Fruit fly (Drosophila melanogaster) whole organism, embryonic: Measurements from ENCODE around the gene GstZ1.

Experiments
- ATbp ChIP-seq: fragments of 200-800 bp; sonication (Bioruptor generic); optimal IDR thresholded peaks from 2 replicates; lab custom pipeline; 2017; ENCODE audit warnings: missing biosample characterization, mild to moderate bottlenecking, missing genetic modification characterization, missing genetic modification reagents
- CG1024 ChIP-seq: fragments of 200-800 bp; sonication (Bioruptor generic); IDR thresholded peaks from 2 replicates; pipeline ENCODE4 v1.3.6; 2022; ENCODE audit warnings: missing biosample characterization, missing genetic modification characterization
- CG10462 ChIP-seq: fragments of 200-800 bp; sonication (Bioruptor generic); optimal IDR thresholded peaks from 2 replicates; lab custom pipeline; 2016; ENCODE audit warnings: missing biosample characterization, missing genetic modification characterization
- CG10979 ChIP-seq: fragments of 200-800 bp; sonication (Bioruptor generic); optimal IDR thresholded peaks from 2 replicates; lab custom pipeline; 2018; ENCODE audit warnings: missing biosample characterization, mild to moderate bottlenecking, missing genetic modification characterization, moderate library complexity
- CG11247 ChIP-seq: fragments of 200-800 bp; sonication (Bioruptor generic); IDR thresholded peaks from 2 replicates; pipeline ENCODE4 v1.3.6; 2022; ENCODE audit warnings: missing biosample characterization, missing genetic modification characterization
- CG12155 ChIP-seq: fragments of 200-800 bp; sonication (Bioruptor generic); optimal IDR thresholded peaks from 3 replicates; lab custom pipeline; 2016; ENCODE audit warnings: missing biosample characterization, missing genetic modification characterization
- CG13287 ChIP-seq: fragments of 200-800 bp; sonication (Bioruptor generic); IDR thresholded peaks from 2 replicates; pipeline ENCODE4 v1.3.6; 2022; ENCODE audit warnings: missing biosample characterization, missing genetic modification characterization; ENCODE audit not compliant: partially characterized antibody
- CG17328 ChIP-seq: fragments of 200-800 bp; sonication (Bioruptor generic); IDR thresholded peaks from 2 replicates; pipeline ENCODE4 v1.3.6; 2022; ENCODE audit warnings: missing biosample characterization, missing genetic modification characterization
- CG18619 ChIP-seq: fragments of 200-800 bp; sonication (Bioruptor generic); optimal IDR thresholded peaks from 3 replicates; lab custom pipeline; 2017; ENCODE audit warnings: missing biosample characterization, mild to moderate bottlenecking, missing genetic modification characterization
- CG30403 ChIP-seq: fragments of 200-800 bp; sonication (Bioruptor generic); optimal IDR thresholded peaks from 3 replicates; lab custom pipeline; 2016; ENCODE audit warnings: missing biosample characterization, missing genetic modification characterization
- CG3065 ChIP-seq: fragments of 200-800 bp; sonication (Bioruptor generic); optimal IDR thresholded peaks from 2 replicates; lab custom pipeline; 2016; ENCODE audit warnings: missing biosample characterization, missing genetic modification characterization
- CG32772 ChIP-seq: fragments of 200-800 bp; sonication (Bioruptor generic); IDR thresholded peaks from 2 replicates; pipeline ENCODE4 v1.3.6; 2022; ENCODE audit warnings: missing biosample characterization, missing genetic modification characterization
- CG5245 ChIP-seq: fragments of 200-800 bp; sonication (Bioruptor generic); optimal IDR thresholded peaks from 3 replicates; lab custom pipeline; 2016; ENCODE audit warnings: missing biosample characterization, missing genetic modification characterization
- CG6683 ChIP-seq: fragments of 200-800 bp; sonication (Bioruptor generic); optimal IDR thresholded peaks from 2 replicates; lab custom pipeline; 2017; ENCODE audit warnings: missing biosample characterization, mild to moderate bottlenecking, missing genetic modification characterization, missing genetic modification reagents
- CG8765 ChIP-seq: fragments of 200-800 bp; sonication (Bioruptor generic); IDR thresholded peaks from 2 replicates; pipeline ENCODE4 v1.3.6; 2022; ENCODE audit warnings: missing biosample characterization, missing genetic modification characterization
- CG9437 ChIP-seq: fragments of 200-800 bp; sonication (Bioruptor generic); optimal IDR thresholded peaks from 2 replicates; lab custom pipeline; 2018; ENCODE audit warnings: missing biosample characterization, mild to moderate bottlenecking, missing genetic modification characterization
- Camta ChIP-seq: fragments of 200-800 bp; sonication (Bioruptor generic); optimal IDR thresholded peaks from 2 replicates; lab custom pipeline; 2016; ENCODE audit warnings: missing biosample characterization, missing genetic modification characterization
- CoRest ChIP-seq: fragments of 200-800 bp; sonication (Bioruptor generic); optimal IDR thresholded peaks from 3 replicates; lab custom pipeline; 2018; ENCODE audit warnings: missing biosample characterization, mild to moderate bottlenecking, missing genetic modification characterization, moderate library complexity
- D ChIP-seq, 2 experiments: fragments of 200-800 bp in 1 of 2; fragments of >200 bp in 1 of 2; sonication (Bioruptor generic) in 1 of 2; optimal IDR thresholded peaks; 2 replicates in 1 of 2; 3 replicates in 1 of 2; lab custom pipeline; 2017; ENCODE audit warnings: mild to moderate bottlenecking in 1 of 2, missing biosample characterization in 1 of 2, missing genetic modification characterization in 1 of 2, missing genetic modification reagents in 1 of 2
- Elba2 ChIP-seq: fragments of 200-800 bp; sonication (Bioruptor generic); optimal IDR thresholded peaks from 3 replicates; lab custom pipeline; 2016; ENCODE audit warnings: missing biosample characterization, missing genetic modification characterization
- GATAe ChIP-seq: fragments of 200-800 bp; sonication (Bioruptor generic); conservative IDR thresholded peaks from 2 replicates; pipeline ENCODE4 v1.3.6; 2022; ENCODE audit warnings: missing biosample characterization, missing genetic modification characterization
- HmgD ChIP-seq: fragments of 200-800 bp; sonication (Bioruptor generic); optimal IDR thresholded peaks from 3 replicates; lab custom pipeline; 2016; ENCODE audit warnings: missing biosample characterization, missing genetic modification characterization
- Hr39 ChIP-seq: fragments of >200 bp; optimal IDR thresholded peaks from 2 replicates; lab custom pipeline; 2017
- Jarid2 ChIP-seq: fragments of 200-800 bp; sonication (Bioruptor generic); optimal IDR thresholded peaks from 3 replicates; lab custom pipeline; 2017; ENCODE audit warnings: mild to moderate bottlenecking, missing biosample characterization, missing genetic modification reagents, missing genetic modification characterization
- MBD-R2 ChIP-seq: fragments of 200-800 bp; sonication (Bioruptor generic); IDR thresholded peaks from 2 replicates; pipeline ENCODE4 v1.3.6; 2022; ENCODE audit warnings: missing biosample characterization, missing genetic modification characterization
- MESR4 ChIP-seq: fragments of 200-800 bp; sonication (Bioruptor generic); optimal IDR thresholded peaks from 2 replicates; lab custom pipeline; 2018; ENCODE audit warnings: missing biosample characterization, mild to moderate bottlenecking, missing genetic modification characterization, moderate library complexity
- Sin3A ChIP-seq: fragments of >200 bp; optimal IDR thresholded peaks from 2 replicates; lab custom pipeline; 2018
- Spps ChIP-seq: fragments of 200-800 bp; sonication (Bioruptor generic); optimal IDR thresholded peaks from 2 replicates; lab custom pipeline; 2018; ENCODE audit warnings: missing biosample characterization, mild to moderate bottlenecking, missing genetic modification characterization
- Sry-δ ChIP-seq: fragments of 200-800 bp; sonication (Bioruptor generic); optimal IDR thresholded peaks from 2 replicates; lab custom pipeline; 2016; ENCODE audit warnings: missing biosample characterization, missing genetic modification characterization
- TFAM ChIP-seq: fragments of 200-800 bp; sonication (Bioruptor generic); optimal IDR thresholded peaks from 2 replicates; lab custom pipeline; 2017; ENCODE audit warnings: missing biosample characterization, missing genetic modification characterization, inconsistent platforms
- Trl ChIP-seq, 3 experiments: fragments of >200 bp in 2 of 3; fragments of 200-800 bp in 1 of 3; sonication (Bioruptor generic) in 1 of 3; optimal IDR thresholded peaks; 2 replicates in 1 of 3; 3 replicates in 2 of 3; lab custom pipeline; 2016 to 2017; ENCODE audit warnings: missing biosample characterization in 1 of 3, missing genetic modification characterization in 1 of 3
- YL-1 ChIP-seq: fragments of 200-800 bp; sonication (Bioruptor generic); optimal IDR thresholded peaks from 3 replicates; lab custom pipeline; 2017; ENCODE audit warnings: missing biosample characterization, mild to moderate bottlenecking, missing genetic modification characterization
- aop ChIP-seq: fragments of 200-800 bp; sonication (Bioruptor generic); IDR thresholded peaks from 2 replicates; pipeline ENCODE4 v1.3.6; 2022; ENCODE audit warnings: missing biosample characterization, missing genetic modification characterization
- ara ChIP-seq: fragments of 200-800 bp; sonication (Bioruptor generic); IDR thresholded peaks from 2 replicates; pipeline ENCODE4 v1.3.6; 2022; ENCODE audit warnings: missing biosample characterization, missing genetic modification characterization
- btn ChIP-seq: fragments of 200-800 bp; sonication (Bioruptor generic); optimal IDR thresholded peaks from 2 replicates; lab custom pipeline; 2016; ENCODE audit warnings: missing biosample characterization, missing genetic modification characterization
- cad ChIP-seq: fragments of >200 bp; optimal IDR thresholded peaks from 2 replicates; lab custom pipeline; 2017; ENCODE audit warnings: missing biosample characterization, missing genetic modification characterization
- dm ChIP-seq: fragments of 200-800 bp; sonication (Bioruptor generic); optimal IDR thresholded peaks from 3 replicates; lab custom pipeline; 2016; ENCODE audit warnings: missing biosample characterization, missing genetic modification characterization
- ems ChIP-seq: fragments of 200-800 bp; sonication (Bioruptor generic); optimal IDR thresholded peaks from 3 replicates; lab custom pipeline; 2016; ENCODE audit warnings: missing biosample characterization, missing genetic modification characterization
- ham ChIP-seq: fragments of 200-800 bp; sonication (Bioruptor generic); IDR thresholded peaks from 2 replicates; pipeline ENCODE4 v1.3.6; 2022; ENCODE audit warnings: missing biosample characterization, missing genetic modification characterization
- lbe ChIP-seq: fragments of 200-800 bp; sonication (Bioruptor generic); optimal IDR thresholded peaks from 2 replicates; lab custom pipeline; 2016; ENCODE audit warnings: missing biosample characterization, mild to moderate bottlenecking, missing genetic modification characterization
- lola ChIP-seq, 3 experiments: fragments of >200 bp in 2 of 3; fragments of 200-800 bp in 1 of 3; sonication (Bioruptor generic) in 1 of 3; optimal IDR thresholded peaks; 2 replicates each; lab custom pipeline; 2017 to 2019; ENCODE audit warnings: missing biosample characterization in 3 of 3, missing genetic modification characterization in 3 of 3, mild to moderate bottlenecking in 1 of 3, moderate library complexity in 1 of 3
- nom ChIP-seq: fragments of 200-800 bp; sonication (Bioruptor generic); optimal IDR thresholded peaks from 2 replicates; lab custom pipeline; 2017; ENCODE audit warnings: missing biosample characterization, missing genetic modification characterization, mild to moderate bottlenecking, moderate library complexity, missing genetic modification reagents
- pum ChIP-seq: fragments of 200-800 bp; sonication (Bioruptor generic); optimal IDR thresholded peaks from 2 replicates; lab custom pipeline; 2016; ENCODE audit warnings: missing biosample characterization, missing genetic modification characterization
- seq ChIP-seq: fragments of 200-800 bp; sonication (Bioruptor generic); IDR thresholded peaks from 2 replicates; pipeline ENCODE4 v1.3.6; 2022; ENCODE audit warnings: missing biosample characterization, missing genetic modification characterization
- sna ChIP-seq: fragments of 200-800 bp; sonication (Bioruptor generic); IDR thresholded peaks from 2 replicates; pipeline ENCODE4 v1.3.6; 2022; ENCODE audit warnings: missing biosample characterization, missing genetic modification characterization; ENCODE audit not compliant: partially characterized antibody
- sqz ChIP-seq: fragments of 200-800 bp; sonication (Bioruptor generic); optimal IDR thresholded peaks from 3 replicates; lab custom pipeline; 2018; ENCODE audit warnings: missing biosample characterization, mild to moderate bottlenecking, missing genetic modification characterization
- twi ChIP-seq: fragments of 200-800 bp; optimal IDR thresholded peaks from 2 replicates; lab custom pipeline; 2019; ENCODE audit warnings: missing biosample characterization, mild to moderate bottlenecking, missing genetic modification characterization, moderate library complexity
- zen ChIP-seq: fragments of 200-800 bp; sonication (Bioruptor generic); optimal IDR thresholded peaks from 3 replicates; lab custom pipeline; 2018; ENCODE audit warnings: missing biosample characterization, mild to moderate bottlenecking, missing genetic modification characterization, moderate library complexity

The GstZ1 gene

DNA sequence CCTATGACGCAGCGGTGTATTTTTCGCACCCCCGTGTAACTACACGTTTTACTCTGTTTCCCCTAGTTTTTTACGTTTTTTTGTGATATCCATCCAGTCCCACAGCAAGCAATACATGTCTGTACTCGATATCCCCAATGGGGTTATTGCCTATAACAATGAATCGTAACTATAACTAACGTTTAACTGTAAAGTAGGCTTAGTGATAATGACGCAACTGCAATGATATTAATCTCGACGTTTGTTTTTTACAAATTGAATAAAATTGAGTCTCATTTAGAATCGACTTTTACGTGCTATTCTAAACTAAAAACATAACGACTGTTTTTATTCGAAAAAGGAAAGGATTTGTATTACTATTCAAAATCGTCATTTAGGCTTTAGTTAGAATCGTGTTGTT, 39.4 kb downstream of the GstZ1 start:
- TF ChIP-seq GATAe (GFP tag; lab: Robert Waterston, UW) (no peak), CG9437 (GFP tag; lab: Kevin White, UChicago) (peak; percentile 56)

DNA sequence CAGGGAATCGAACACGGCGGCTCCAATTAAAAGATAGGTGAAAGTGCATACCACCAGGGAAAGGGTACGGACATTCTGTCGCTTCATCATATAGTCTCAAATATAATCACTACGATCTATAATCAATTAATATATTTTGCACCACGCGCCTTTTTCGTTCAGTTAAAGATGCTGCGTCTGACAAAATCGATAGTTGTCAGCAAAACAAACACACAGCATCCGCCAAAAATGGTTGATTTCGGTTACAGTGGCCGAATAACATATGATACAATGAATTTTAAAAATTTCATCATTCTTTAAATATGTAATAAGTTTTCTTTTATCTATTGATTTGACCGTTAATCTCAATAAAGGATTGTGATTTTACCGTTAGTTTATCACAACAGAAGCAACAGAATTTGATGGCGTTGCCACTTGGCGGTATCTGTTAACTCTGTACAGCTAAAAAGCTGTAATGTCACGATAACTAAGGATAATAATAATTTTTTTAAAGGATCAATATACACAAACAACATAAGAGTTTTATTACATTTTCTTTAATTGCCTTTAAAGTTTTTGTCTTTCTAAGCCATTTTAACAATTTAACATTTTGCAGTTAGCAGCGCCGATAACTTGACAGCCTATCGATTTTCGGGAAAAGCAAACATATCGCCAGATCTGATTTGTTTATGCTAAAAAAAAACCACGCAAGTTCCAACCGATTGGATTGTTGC, 44.3 kb downstream of the GstZ1 start, which contains the start of the genes Task7 and alpha-Man-IIa:
TSS of gene Task7 (minus strand) at position 366 of the 713 bp plus-strand sequence.
TSS of gene alpha-Man-IIa (plus strand) at position 621 of the 713 bp plus-strand sequence.
- TF ChIP-seq twi (no peak), D (optimal IDR thresholded peaks at IDR 0.05; lab: Kevin White, UChicago) (no peak), D (GFP tag; optimal IDR thresholded peaks at IDR 0.05; lab: Kevin White, UChicago) (no peak), CG30403 (GFP tag; lab: Kevin White, UChicago) (no peak), btn (GFP tag; lab: Kevin White, UChicago) (no peak), Jarid2 (no peak), CG1024 (no peak), CG6683 (GFP tag; lab: Kevin White, UChicago) (no peak), nom (no peak), Trl (optimal IDR thresholded peaks at IDR 0.05; lab: Kevin White, UChicago) (no peak), Trl (GFP tag; optimal IDR thresholded peaks at IDR 0.05; lab: Kevin White, UChicago) (no peak), Elba2 (GFP tag; lab: Kevin White, UChicago) (no peak), CG10462 (GFP tag; lab: Kevin White, UChicago) (peak; percentile 50), CoRest (tag; lab: Kevin White, UChicago) (peak; percentile 42), Sry-δ (peak; percentile 2), ATbp (GFP tag; lab: Kevin White, UChicago) (no peak), sqz (GFP tag; lab: Kevin White, UChicago) (peak; percentile 71), sna (GFP tag; lab: Robert Waterston, UW) (0 out of 2 replicates have a peak, but pooled peaks have one; percentile 26), CG13287 (GFP tag; lab: Robert Waterston, UW) (peak; percentile 71), Hr39 (lab: Kevin White, UChicago) (no peak), pum (GFP tag; lab: Kevin White, UChicago) (no peak), TFAM (GFP tag; lab: Kevin White, UChicago) (no peak), ems (no peak), MESR4 (GFP tag; lab: Kevin White, UChicago) (no peak), CG3065 (no peak), CG11247 (GFP tag; lab: Robert Waterston, UW) (no peak), zen (tag; lab: Kevin White, UChicago) (no peak), HmgD (GFP tag; lab: Kevin White, UChicago) (no peak), Spps (tag; lab: Kevin White, UChicago) (no peak), CG17328 (GFP tag; lab: Robert Waterston, UW) (no peak), CG10979 (tag; lab: Kevin White, UChicago) (no peak), YL-1 (GFP tag; lab: Kevin White, UChicago) (peak; percentile 30), seq (GFP tag; lab: Robert Waterston, UW) (no peak), Camta (GFP tag; lab: Kevin White, UChicago) (no peak), dm (GFP tag; lab: Kevin White, UChicago) (no peak), CG5245 (GFP tag; lab: Kevin White, UChicago) (no peak), lola (GFP tag; optimal IDR thresholded peaks at IDR 0.05; lab: Kevin White, UChicago) (no peak), CG12155 (GFP tag; lab: Kevin White, UChicago) (no peak), lbe (GFP tag; lab: Kevin White, UChicago) (no peak), CG18619 (GFP tag; lab: Kevin White, UChicago) (no peak), ara (no peak), ham (GFP tag; lab: Robert Waterston, UW) (no peak), CG8765 (GFP tag; lab: Robert Waterston, UW) (no peak), aop (GFP tag; lab: Robert Waterston, UW) (no peak), cad (no peak), MBD-R2 (GFP tag; lab: Robert Waterston, UW) (peak; percentile 65), Sin3A (peak; percentile 24), CG32772 (GFP tag; lab: Robert Waterston, UW) (no peak)
